Worm (Caenorhabditis elegans): ENCODE data around the gene Y51H7C.10.

DNA sequence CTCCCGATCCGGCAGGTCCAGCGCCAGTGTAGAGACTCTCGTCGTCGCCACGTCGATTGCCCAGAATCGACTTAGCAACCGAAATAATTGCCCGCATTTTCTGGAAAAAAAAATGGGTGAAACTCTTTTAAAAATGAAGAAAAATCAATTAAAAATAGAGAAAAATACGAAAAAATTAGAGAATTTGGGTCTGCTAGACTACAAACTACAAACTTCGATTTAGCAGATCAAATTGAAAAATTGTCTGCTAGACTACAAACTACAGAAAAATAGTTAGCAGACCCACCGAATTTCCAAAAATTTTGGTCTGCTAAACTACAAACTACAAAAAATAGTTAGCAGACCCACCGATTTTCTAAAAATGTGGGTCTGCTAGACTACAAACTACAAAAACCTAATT is 48.7 kb downstream of the Y51H7C.10 start, which contains the start of gene rog-1:
- TF ChIP-seq pax-1 (tag; optimal IDR thresholded peaks at IDR 0.05) (no peak), tbx-2 (tag; optimal IDR thresholded peaks at IDR 0.05) (no peak), ceh-34 (tag; optimal IDR thresholded peaks at IDR 0.05) (no peak)

Measured in whole organism, late embryonic.